Worm (Caenorhabditis elegans): ENCODE measurements around the gene Y53F4B.18.

Gene Y53F4B.18

ce11 chrII:15107184-15107583 is 35.7 kb upstream of the Y53F4B.18 start:
- no peak for TF ChIP-seq ztf-18 (tag; optimal IDR thresholded peaks at IDR 0.05)
- TF ChIP-seq Y95B8A.8 (GFP tag; IDR thresholded peaks at IDR 0.05): no peak
- TF ChIP-seq F37B4.10 (GFP tag; IDR thresholded peaks at IDR 0.05): 0 out of 2 replicates have a peak, but pooled peaks have one; percentile 42
- TF ChIP-seq tbx-9 (tag; optimal IDR thresholded peaks at IDR 0.05; ENCODE audit: borderline replicate concordance): no peak
- TF ChIP-seq atf-7 (tag; optimal IDR thresholded peaks at IDR 0.05): no peak
- no peak for TF ChIP-seq ekl-4 (GFP tag; IDR thresholded peaks at IDR 0.05)
- no peak for TF ChIP-seq ztf-3 (GFP tag; optimal IDR thresholded peaks at IDR 0.05)
- no peak for TF ChIP-seq ceh-100 (GFP tag; IDR thresholded peaks at IDR 0.05)

- 0 out of 2 replicates have a peak, but pooled peaks have one; percentile 39 for TF ChIP-seq bed-2 (GFP tag; IDR thresholded peaks at IDR 0.05)
Measured at ce11 chrII:15096328-15096727, 24.9 kb upstream of the Y53F4B.18 start.

ce11 chrII:15089896-15090230 is 18.4 kb upstream of the Y53F4B.18 start, which contains the start of gene Y53F4B.21:
Y53F4B.21 (plus strand) TSS chrII:15090180.
- TF ChIP-seq attf-3 (GFP tag; conservative IDR thresholded peaks at IDR 0.05) (peak; percentile 84), unc-130 (GFP tag; optimal IDR thresholded peaks at IDR 0.05) (no peak), hlh-26 (GFP tag; conservative IDR thresholded peaks at IDR 0.05) (no peak)

- TF ChIP-seq unc-130 (GFP tag; optimal IDR thresholded peaks at IDR 0.05) (peak; percentile 61), nfya-1 (tag; optimal IDR thresholded peaks at IDR 0.05; ENCODE audit: borderline replicate concordance, insufficient read depth) (no peak), dox-1 (GFP tag; IDR thresholded peaks at IDR 0.05) (no peak), Y53F4B.3 (GFP tag; IDR thresholded peaks at IDR 0.05) (no peak), mcd-1 (GFP tag; IDR thresholded peaks at IDR 0.05) (peak; percentile 45; the same call in 1 of the 2 replicates), cebp-1 (GFP tag; IDR thresholded peaks at IDR 0.05) (no peak), cebp-1 (tag; optimal IDR thresholded peaks at IDR 0.05) (no peak), F39B2.1 (GFP tag; IDR thresholded peaks at IDR 0.05) (no peak), D2030.7 (GFP tag; IDR thresholded peaks at IDR 0.05) (no peak), Y53G8AR.9 (GFP tag; conservative IDR thresholded peaks at IDR 0.05) (no peak), nhr-90 (tag; optimal IDR thresholded peaks at IDR 0.05) (no peak), lin-40 (tag; optimal IDR thresholded peaks at IDR 0.05) (no peak), ceh-40 (GFP tag; IDR thresholded peaks at IDR 0.05) (0 out of 2 replicates have a peak, but pooled peaks have one; percentile 21), B0261.1 (tag; optimal IDR thresholded peaks at IDR 0.05) (no peak), C06A6.2 (GFP tag; conservative IDR thresholded peaks at IDR 0.05) (no peak), attf-3 (GFP tag; conservative IDR thresholded peaks at IDR 0.05) (no peak), him-1 (tag; optimal IDR thresholded peaks at IDR 0.05) (no peak), ztf-6 (GFP tag; IDR thresholded peaks at IDR 0.05) (no peak), lin-54 (GFP tag; optimal IDR thresholded peaks at IDR 0.05) (peak; percentile 97), lsl-1 (GFP tag; optimal IDR thresholded peaks at IDR 0.05) (no peak), F52B5.7 (tag; optimal IDR thresholded peaks at IDR 0.05) (no peak), egl-44 (GFP tag; IDR thresholded peaks at IDR 0.05) (no peak), tbp1 (GFP tag; optimal IDR thresholded peaks at IDR 0.05) (no peak), zim-3 (tag; optimal IDR thresholded peaks at IDR 0.05) (no peak), rpc-1 (optimal IDR thresholded peaks at IDR 0.05) (no peak), rpc-1 (tag; optimal IDR thresholded peaks at IDR 0.05) (no peak), sdz-38 (tag; optimal IDR thresholded peaks at IDR 0.05) (no peak), unc-62 (GFP tag; optimal IDR thresholded peaks at IDR 0.05) (no peak), F49E8.2 (tag; optimal IDR thresholded peaks at IDR 0.05; ENCODE audit: insufficient read depth) (no peak), hrde-1 (tag; optimal IDR thresholded peaks at IDR 0.05; ENCODE audit: borderline replicate concordance) (peak; percentile 15), mxl-1 (tag; optimal IDR thresholded peaks at IDR 0.05) (no peak), aptf-2 (GFP tag; conservative IDR thresholded peaks at IDR 0.05) (no peak), nfya-2 (GFP tag; IDR thresholded peaks at IDR 0.05) (no peak)
Measured at ce11 chrII:15089086-15089895, 17.8 kb upstream of the Y53F4B.18 start.
